Worm (Caenorhabditis elegans) whole organism, L3 larva: ENCODE measurements around the gene C35A11.3.
A peak's percentile ranks its signal among the peaks of the same experiment; 100 is the strongest.

Source experiments
- R02D3.7 ChIP-seq: fragments of 150-350 bp; optimal IDR thresholded peaks from 2 replicates; lab custom pipeline; 2014; ENCODE audit warnings: missing biosample characterization, missing genetic modification characterization
- ZK546.5 ChIP-seq: sonication (generic microtip); optimal IDR thresholded peaks from 2 replicates; lab custom pipeline; 2017; ENCODE audit warnings: missing biosample characterization, missing genetic modification characterization
- aly-2 ChIP-seq: fragments of 150-350 bp; optimal IDR thresholded peaks from 2 replicates; lab custom pipeline; 2014; ENCODE audit warnings: missing biosample characterization, missing genetic modification characterization
- ama-1 ChIP-seq: fragments of 150-350 bp; optimal IDR thresholded peaks from 2 replicates; lab custom pipeline; 2018
- ceh-16 ChIP-seq: sonication (generic microtip); optimal IDR thresholded peaks from 2 replicates; lab custom pipeline; 2017; ENCODE audit warnings: missing biosample characterization, missing genetic modification characterization
- ceh-28 ChIP-seq: fragments of 150-350 bp; optimal IDR thresholded peaks from 2 replicates; lab custom pipeline; 2014; ENCODE audit warnings: missing biosample characterization, missing genetic modification reagents, missing genetic modification characterization
- ceh-82 ChIP-seq: fragments of 150-350 bp; optimal IDR thresholded peaks from 2 replicates; lab custom pipeline; 2014; ENCODE audit warnings: missing biosample characterization, missing genetic modification characterization
- ceh-9 ChIP-seq: sonication (generic microtip); optimal IDR thresholded peaks from 2 replicates; lab custom pipeline; 2018; ENCODE audit warnings: missing biosample characterization, missing genetic modification characterization
- daf-12 ChIP-seq: fragments of 150-350 bp; optimal IDR thresholded peaks from 2 replicates; lab custom pipeline; 2014; ENCODE audit warnings: missing biosample characterization, missing genetic modification reagents, missing genetic modification characterization
- egl-27 ChIP-seq: sonication (generic microtip); optimal IDR thresholded peaks from 4 replicates; lab custom pipeline; 2017; ENCODE audit warnings: missing biosample characterization, missing genetic modification reagents, missing genetic modification characterization
- egl-5 ChIP-seq: fragments of 150-350 bp; optimal IDR thresholded peaks from 2 replicates; lab custom pipeline; 2017; ENCODE audit warnings: missing biosample characterization, missing genetic modification reagents, missing genetic modification characterization, inconsistent platforms
- elt-1 ChIP-seq: fragments of 150-350 bp; optimal IDR thresholded peaks from 2 replicates; lab custom pipeline; 2014; ENCODE audit warnings: missing biosample characterization, missing genetic modification characterization
- elt-2 ChIP-seq: sonication (generic microtip); optimal IDR thresholded peaks from 2 replicates; lab custom pipeline; 2016; ENCODE audit warnings: missing genetic modification reagents, mild to moderate bottlenecking, missing genetic modification characterization, missing compliant biosample characterization
- elt-3 ChIP-seq, 3 experiments: fragments of 150-350 bp in 1 of 3; sonication (generic microtip) in 2 of 3; optimal IDR thresholded peaks; 2 replicates in 2 of 3; 4 replicates in 1 of 3; lab custom pipeline; 2014 to 2017; ENCODE audit warnings: missing biosample characterization in 3 of 3, missing genetic modification characterization in 3 of 3
- eor-1 ChIP-seq, 2 experiments: fragments of 150-350 bp; optimal IDR thresholded peaks; 2 replicates each; lab custom pipeline; 2014 to 2018; ENCODE audit warnings: missing biosample characterization in 2 of 2, missing genetic modification characterization in 2 of 2
- fkh-10 ChIP-seq: sonication (generic microtip); optimal IDR thresholded peaks from 2 replicates; lab custom pipeline; 2017; ENCODE audit warnings: missing biosample characterization, missing genetic modification reagents, missing genetic modification characterization
- fkh-2 ChIP-seq: fragments of 150-350 bp; optimal IDR thresholded peaks from 2 replicates; lab custom pipeline; 2014; ENCODE audit warnings: missing biosample characterization, missing genetic modification reagents, missing genetic modification characterization
- fos-1 ChIP-seq: fragments of 150-350 bp; optimal IDR thresholded peaks from 2 replicates; lab custom pipeline; 2014; ENCODE audit warnings: missing biosample characterization, missing genetic modification characterization
- hmg-11 ChIP-seq: sonication (generic microtip); optimal IDR thresholded peaks from 2 replicates; lab custom pipeline; 2016; ENCODE audit warnings: missing genetic modification characterization, missing compliant biosample characterization
- jun-1 ChIP-seq: fragments of 150-350 bp; optimal IDR thresholded peaks from 2 replicates; lab custom pipeline; 2014; ENCODE audit warnings: missing biosample characterization, missing genetic modification reagents, missing genetic modification characterization
- lin-15B ChIP-seq: fragments of 150-350 bp; optimal IDR thresholded peaks from 2 replicates; lab custom pipeline; 2014; ENCODE audit warnings: missing biosample characterization, missing genetic modification characterization
- lin-39 ChIP-seq: fragments of 150-350 bp; optimal IDR thresholded peaks from 2 replicates; lab custom pipeline; 2018; ENCODE audit warnings: missing biosample characterization, missing genetic modification reagents, missing genetic modification characterization
- lsy-12 ChIP-seq: sonication (generic microtip); optimal IDR thresholded peaks from 2 replicates; lab custom pipeline; 2016; ENCODE audit warnings: mild to moderate bottlenecking, missing genetic modification characterization, missing compliant biosample characterization
- mdl-1 ChIP-seq: fragments of 150-350 bp; optimal IDR thresholded peaks from 2 replicates; lab custom pipeline; 2014; ENCODE audit warnings: missing biosample characterization, missing genetic modification characterization
- mml-1 ChIP-seq: fragments of 150-350 bp; sonication (generic microtip); optimal IDR thresholded peaks from 3 replicates; lab custom pipeline; 2014; ENCODE audit warnings: missing biosample characterization, missing genetic modification characterization
- nfya-1 ChIP-seq: sonication (generic microtip); optimal IDR thresholded peaks from 2 replicates; lab custom pipeline; 2017; ENCODE audit warnings: missing genetic modification characterization, mild to moderate bottlenecking, missing compliant biosample characterization, antibody characterized with exemption, moderate library complexity; ENCODE audit not compliant: insufficient read depth
- nhr-11 ChIP-seq: fragments of 150-350 bp; optimal IDR thresholded peaks from 2 replicates; lab custom pipeline; 2014; ENCODE audit warnings: missing biosample characterization, missing genetic modification characterization
- nhr-12 ChIP-seq: fragments of 150-350 bp; optimal IDR thresholded peaks from 2 replicates; lab custom pipeline; 2014; ENCODE audit warnings: missing biosample characterization, missing genetic modification characterization
- nhr-23 ChIP-seq: fragments of 150-350 bp; optimal IDR thresholded peaks from 2 replicates; lab custom pipeline; 2014; ENCODE audit warnings: missing biosample characterization, missing genetic modification reagents, missing genetic modification characterization
- nhr-237 ChIP-seq: fragments of 150-350 bp; optimal IDR thresholded peaks from 2 replicates; lab custom pipeline; 2014; ENCODE audit warnings: missing biosample characterization, missing genetic modification characterization
- nhr-25 ChIP-seq: sonication (generic microtip); optimal IDR thresholded peaks from 2 replicates; lab custom pipeline; 2017; ENCODE audit warnings: missing biosample characterization, missing genetic modification characterization
- nhr-28 ChIP-seq: fragments of 150-350 bp; optimal IDR thresholded peaks from 2 replicates; lab custom pipeline; 2014; ENCODE audit warnings: missing biosample characterization, missing genetic modification characterization
- nhr-43 ChIP-seq: sonication (generic microtip); optimal IDR thresholded peaks from 2 replicates; lab custom pipeline; 2016; ENCODE audit warnings: mild to moderate bottlenecking, missing genetic modification characterization, missing compliant biosample characterization; ENCODE audit not compliant: poor library complexity, severe bottlenecking
- nhr-67 ChIP-seq: fragments of 150-350 bp; optimal IDR thresholded peaks from 2 replicates; lab custom pipeline; 2014; ENCODE audit warnings: missing biosample characterization, missing genetic modification characterization
- nhr-76 ChIP-seq: fragments of 150-350 bp; sonication (generic microtip); optimal IDR thresholded peaks from 5 replicates; lab custom pipeline; 2014; ENCODE audit warnings: missing biosample characterization, missing genetic modification characterization
- nhr-77 ChIP-seq: fragments of 150-350 bp; optimal IDR thresholded peaks from 2 replicates; lab custom pipeline; 2014; ENCODE audit warnings: missing biosample characterization, missing genetic modification characterization
- pha-4 ChIP-seq: fragments of 150-350 bp; optimal IDR thresholded peaks from 2 replicates; lab custom pipeline; 2014; ENCODE audit warnings: missing biosample characterization, missing genetic modification reagents, missing genetic modification characterization
- pqm-1 ChIP-seq: fragments of 150-350 bp; optimal IDR thresholded peaks from 2 replicates; lab custom pipeline; 2017; ENCODE audit warnings: missing biosample characterization, missing genetic modification characterization, inconsistent platforms
- sea-2 ChIP-seq: fragments of 150-350 bp; sonication (generic microtip); optimal IDR thresholded peaks from 4 replicates; lab custom pipeline; 2014; ENCODE audit warnings: missing biosample characterization, missing genetic modification reagents, missing genetic modification characterization
- skn-1 ChIP-seq: fragments of 150-350 bp; optimal IDR thresholded peaks from 2 replicates; lab custom pipeline; 2014; ENCODE audit warnings: missing biosample characterization, missing genetic modification characterization
- snpc-4 ChIP-seq: fragments of 150-350 bp; optimal IDR thresholded peaks from 2 replicates; lab custom pipeline; 2014; ENCODE audit warnings: missing biosample characterization, missing genetic modification characterization
- tbx-2 ChIP-seq: sonication (generic microtip); optimal IDR thresholded peaks from 2 replicates; lab custom pipeline; 2016; ENCODE audit warnings: mild to moderate bottlenecking, missing genetic modification characterization, missing compliant biosample characterization
- unc-39 ChIP-seq: sonication (generic microtip); optimal IDR thresholded peaks from 4 replicates; lab custom pipeline; 2017; ENCODE audit warnings: missing biosample characterization, missing genetic modification characterization
- unc-62 ChIP-seq: fragments of 150-350 bp; sonication (generic microtip); optimal IDR thresholded peaks from 4 replicates; lab custom pipeline; 2014; ENCODE audit warnings: missing biosample characterization, missing genetic modification reagents, missing genetic modification characterization
- zag-1 ChIP-seq: fragments of 150-350 bp; optimal IDR thresholded peaks from 2 replicates; lab custom pipeline; 2014; ENCODE audit warnings: missing biosample characterization, missing genetic modification characterization
- ztf-11 ChIP-seq: fragments of 150-350 bp; optimal IDR thresholded peaks from 2 replicates; lab custom pipeline; 2014; ENCODE audit warnings: missing biosample characterization, missing genetic modification characterization
- ztf-4 ChIP-seq: fragments of 150-350 bp; optimal IDR thresholded peaks from 2 replicates; lab custom pipeline; 2014; ENCODE audit warnings: missing biosample characterization, missing genetic modification characterization

The C35A11.3 gene

DNA sequence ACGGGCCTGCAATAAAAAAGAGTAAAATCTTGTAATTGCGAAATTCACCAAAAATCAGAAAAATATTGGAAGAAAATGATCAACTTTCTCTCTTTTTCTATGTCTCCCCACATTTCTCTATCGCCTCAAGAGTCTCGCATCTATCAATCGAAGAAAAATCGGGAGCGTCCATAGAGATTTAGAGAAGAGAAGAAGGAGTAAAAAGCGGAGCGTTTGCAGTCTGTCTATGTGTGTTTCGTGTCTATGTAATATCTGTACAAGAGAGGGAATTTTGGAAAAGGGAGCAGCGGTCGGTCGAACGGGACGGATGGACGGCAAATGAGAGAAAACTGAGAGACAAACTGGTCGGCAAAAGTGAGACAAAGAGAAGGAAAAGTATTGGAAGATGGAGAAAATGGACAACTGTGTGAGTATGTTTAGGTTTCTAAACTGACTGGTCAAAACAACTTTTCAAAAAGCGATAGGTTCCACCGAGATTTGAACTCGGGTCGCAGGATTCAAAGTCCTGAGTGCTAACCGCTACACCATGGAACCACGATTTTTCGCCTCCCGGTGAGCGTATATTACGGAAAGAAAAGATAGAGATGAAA, 42.4 kb upstream of the C35A11.3 start:
- TF ChIP-seq elt-2 (tag; lab: Kevin White, UChicago) (peak; percentile 58), sea-2 (GFP tag; lab: Kevin White, UChicago) (no peak), egl-5 (no peak), ZK546.5 (tag; lab: Kevin White, UChicago) (no peak), fkh-2 (tag; lab: Kevin White, UChicago) (peak; percentile 92), daf-12 (tag; lab: Kevin White, UChicago) (no peak), aly-2 (tag; lab: Kevin White, UChicago) (no peak), nhr-28 (tag; lab: Kevin White, UChicago) (no peak), snpc-4 (tag; lab: Kevin White, UChicago) (peak; percentile 91), ama-1 (lab: Kevin White, UChicago) (no peak), nhr-77 (tag; lab: Kevin White, UChicago) (no peak), nhr-11 (tag; lab: Kevin White, UChicago) (peak; percentile 10), skn-1 (tag; lab: Kevin White, UChicago) (no peak), hmg-11 (tag; lab: Kevin White, UChicago) (peak; percentile 33), zag-1 (tag; lab: Kevin White, UChicago) (no peak), nhr-76 (tag; lab: Kevin White, UChicago) (no peak), ceh-16 (tag; lab: Kevin White, UChicago) (no peak), unc-62 (no peak), elt-3 (tag; optimal IDR thresholded peaks at IDR 0.05; lab: Kevin White, UChicago) (no peak), lin-39 (tag; lab: Kevin White, UChicago) (peak; percentile 38), elt-1 (tag; lab: Kevin White, UChicago) (no peak), nhr-23 (tag; lab: Kevin White, UChicago) (peak; percentile 9), ceh-28 (tag; lab: Kevin White, UChicago) (no peak), ztf-4 (tag; lab: Kevin White, UChicago) (no peak), pha-4 (tag; lab: Kevin White, UChicago) (peak; percentile 71), ztf-11 (tag; lab: Kevin White, UChicago) (no peak), fkh-10 (GFP tag; lab: Kevin White, UChicago) (no peak), egl-27 (tag; lab: Kevin White, UChicago) (no peak), pqm-1 (peak; percentile 41), ceh-82 (tag; lab: Kevin White, UChicago) (no peak), nhr-12 (no peak), eor-1 (tag; optimal IDR thresholded peaks at IDR 0.05; lab: Kevin White, UChicago) (no peak), mdl-1 (tag; lab: Kevin White, UChicago) (no peak), R02D3.7 (tag; lab: Kevin White, UChicago) (no peak), nfya-1 (tag; lab: Kevin White, UChicago) (peak; percentile 48), lsy-12 (tag; lab: Kevin White, UChicago) (peak; percentile 38), jun-1 (tag; lab: Kevin White, UChicago) (no peak), unc-39 (tag; lab: Kevin White, UChicago) (no peak), nhr-67 (no peak), lin-15B (tag; lab: Kevin White, UChicago) (peak; percentile 23), nhr-25 (tag; lab: Kevin White, UChicago) (peak; percentile 20), fos-1 (tag; lab: Kevin White, UChicago) (no peak), ceh-9 (tag; lab: Kevin White, UChicago) (no peak), tbx-2 (no peak), nhr-43 (tag; lab: Kevin White, UChicago) (no peak), mml-1 (tag; lab: Kevin White, UChicago) (no peak), nhr-237 (tag; lab: Kevin White, UChicago) (no peak)
